Worm (Caenorhabditis elegans) whole organism, young adult: Measurements from ENCODE around the gene algn-13.

ENCODE experiments used
- D2030.7 ChIP-seq: fragments of 200-800 bp; sonication (Bioruptor generic); IDR thresholded peaks from 2 replicates; pipeline ENCODE4 v1.3.6; 2022; ENCODE audit warnings: missing genetic modification reagents, missing genetic modification characterization, missing compliant biosample characterization
- F37B4.10 ChIP-seq: fragments of 200-800 bp; sonication (Bioruptor generic); IDR thresholded peaks from 2 replicates; pipeline ENCODE4 v1.3.6; 2022; ENCODE audit warnings: missing genetic modification characterization, missing compliant biosample characterization
- F39B2.1 ChIP-seq: fragments of 200-800 bp; sonication (Bioruptor generic); IDR thresholded peaks from 2 replicates; pipeline ENCODE4 v1.3.6; 2022; ENCODE audit warnings: missing genetic modification reagents, missing genetic modification characterization, missing compliant biosample characterization
- F52B5.7 ChIP-seq: sonication (generic microtip); optimal IDR thresholded peaks from 2 replicates; lab custom pipeline; 2016; ENCODE audit warnings: mild to moderate bottlenecking, missing genetic modification characterization, missing compliant biosample characterization
- T26A5.8 ChIP-seq: sonication (generic microtip); optimal IDR thresholded peaks from 2 replicates; lab custom pipeline; 2016; ENCODE audit warnings: missing genetic modification characterization, missing compliant biosample characterization
- Y53G8AR.9 ChIP-seq: fragments of 200-800 bp; sonication (Bioruptor generic); conservative IDR thresholded peaks from 2 replicates; pipeline ENCODE4 v1.3.6; 2022; ENCODE audit warnings: missing genetic modification reagents, missing genetic modification characterization, missing compliant biosample characterization
- Y56A3A.18 ChIP-seq: fragments of 200-800 bp; sonication (Bioruptor generic); IDR thresholded peaks from 2 replicates; pipeline ENCODE4 v1.3.6; 2022; ENCODE audit warnings: missing genetic modification reagents, missing genetic modification characterization, missing compliant biosample characterization
- Y79H2A.3 ChIP-seq: fragments of 200-800 bp; sonication (Bioruptor generic); conservative IDR thresholded peaks from 2 replicates; pipeline ENCODE4 v1.3.6; 2022; ENCODE audit warnings: missing genetic modification reagents, missing genetic modification characterization, missing compliant biosample characterization
- akir-1 ChIP-seq: fragments of 200-800 bp; sonication (Bioruptor generic); optimal IDR thresholded peaks from 2 replicates; lab custom pipeline; 2018; ENCODE audit warnings: mild to moderate bottlenecking, missing genetic modification characterization, moderate library complexity, missing compliant biosample characterization
- aptf-2 ChIP-seq: fragments of 200-800 bp; sonication (Bioruptor generic); conservative IDR thresholded peaks from 2 replicates; pipeline ENCODE4 v1.3.6; 2022; ENCODE audit warnings: missing genetic modification reagents, missing genetic modification characterization, missing compliant biosample characterization
- aptf-3 ChIP-seq: fragments of 200-800 bp; sonication (Bioruptor generic); IDR thresholded peaks from 2 replicates; pipeline ENCODE4 v1.3.6; 2022; ENCODE audit warnings: missing genetic modification characterization, missing compliant biosample characterization
- atf-7 ChIP-seq: sonication (generic microtip); optimal IDR thresholded peaks from 2 replicates; lab custom pipeline; 2017; ENCODE audit warnings: mild to moderate bottlenecking, missing genetic modification characterization, missing compliant biosample characterization
- bed-1 ChIP-seq: fragments of 200-800 bp; sonication (Bioruptor generic); IDR thresholded peaks from 2 replicates; pipeline ENCODE4 v1.3.6; 2022; ENCODE audit warnings: missing genetic modification reagents, missing genetic modification characterization, missing compliant biosample characterization
- bed-2 ChIP-seq: fragments of 200-800 bp; sonication (Bioruptor generic); IDR thresholded peaks from 2 replicates; pipeline ENCODE4 v1.3.6; 2022; ENCODE audit warnings: missing genetic modification reagents, missing genetic modification characterization, missing compliant biosample characterization
- cebp-1 ChIP-seq, 2 experiments: fragments of 200-800 bp in 1 of 2; sonication (Bioruptor generic) in 1 of 2; sonication (generic microtip) in 1 of 2; IDR thresholded peaks in 1 of 2; optimal IDR thresholded peaks in 1 of 2; 2 replicates each; pipeline versions ENCODE4 v1.3.6 to Lab custom; 2017 to 2022; ENCODE audit warnings: missing compliant biosample characterization in 2 of 2, missing genetic modification characterization in 2 of 2, mild to moderate bottlenecking in 1 of 2, missing genetic modification reagents in 1 of 2, moderate library complexity in 1 of 2
- cebp-2 ChIP-seq: fragments of 200-800 bp; sonication (Bioruptor generic); IDR thresholded peaks from 2 replicates; pipeline ENCODE4 v1.3.6; 2022; ENCODE audit warnings: missing genetic modification characterization, missing compliant biosample characterization
- ceh-100 ChIP-seq: fragments of 200-800 bp; sonication (Bioruptor generic); IDR thresholded peaks from 2 replicates; pipeline ENCODE4 v1.3.6; 2022; ENCODE audit warnings: missing genetic modification reagents, missing genetic modification characterization, missing compliant biosample characterization
- ceh-40 ChIP-seq: fragments of 200-800 bp; sonication (Bioruptor generic); IDR thresholded peaks from 2 replicates; pipeline ENCODE4 v1.3.6; 2022; ENCODE audit warnings: missing genetic modification characterization, missing compliant biosample characterization
- efl-1 ChIP-seq: fragments of 150-350 bp; optimal IDR thresholded peaks from 2 replicates; lab custom pipeline; 2014; ENCODE audit warnings: missing biosample characterization, missing genetic modification reagents, missing genetic modification characterization
- egrh-3 ChIP-seq: fragments of 200-800 bp; sonication (Bioruptor generic); IDR thresholded peaks from 2 replicates; pipeline ENCODE4 v1.3.6; 2022; ENCODE audit warnings: missing genetic modification reagents, missing genetic modification characterization, missing compliant biosample characterization
- gei-17 ChIP-seq: fragments of 200-800 bp; sonication (Bioruptor generic); optimal IDR thresholded peaks from 2 replicates; lab custom pipeline; 2018; ENCODE audit warnings: mild to moderate bottlenecking, missing genetic modification characterization, missing compliant biosample characterization
- him-1 ChIP-seq: sonication (generic microtip); optimal IDR thresholded peaks from 2 replicates; lab custom pipeline; 2016; ENCODE audit warnings: missing genotype, missing genetic modification reagents, missing genetic modification characterization, missing compliant biosample characterization
- hlh-26 ChIP-seq: fragments of 200-800 bp; sonication (Bioruptor generic); conservative IDR thresholded peaks from 2 replicates; pipeline ENCODE4 v1.3.6; 2022; ENCODE audit warnings: missing genetic modification reagents, missing genetic modification characterization, missing compliant biosample characterization
- hrde-1 ChIP-seq: sonication (generic microtip); optimal IDR thresholded peaks from 2 replicates; lab custom pipeline; 2016; ENCODE audit warnings: missing genetic modification characterization, mild to moderate bottlenecking, missing compliant biosample characterization, moderate library complexity, missing genotype, missing genetic modification reagents, borderline replicate concordance
- lag-1 ChIP-seq: fragments of 200-800 bp; sonication (Bioruptor generic); IDR thresholded peaks from 2 replicates; pipeline ENCODE4 v1.3.6; 2022; ENCODE audit warnings: missing genetic modification reagents, missing genetic modification characterization, missing compliant biosample characterization
- madf-10 ChIP-seq: sonication (generic microtip); optimal IDR thresholded peaks from 2 replicates; lab custom pipeline; 2016; ENCODE audit warnings: mild to moderate bottlenecking, missing genetic modification characterization, missing compliant biosample characterization
- madf-6 ChIP-seq: fragments of 200-800 bp; sonication (Bioruptor generic); IDR thresholded peaks from 2 replicates; pipeline ENCODE4 v1.3.6; 2022; ENCODE audit warnings: missing genetic modification reagents, missing genetic modification characterization, missing compliant biosample characterization
- madf-8 ChIP-seq: fragments of 200-800 bp; sonication (Bioruptor generic); conservative IDR thresholded peaks from 2 replicates; pipeline ENCODE4 v1.3.6; 2022; ENCODE audit warnings: missing genetic modification reagents, missing genetic modification characterization, missing compliant biosample characterization
- mes-4 ChIP-seq: sonication (generic microtip); optimal IDR thresholded peaks from 2 replicates; lab custom pipeline; 2016; ENCODE audit warnings: missing genotype, missing genetic modification characterization, missing compliant biosample characterization
- nhr-120 ChIP-seq: fragments of 200-800 bp; sonication (Bioruptor generic); IDR thresholded peaks from 2 replicates; pipeline ENCODE4 v1.3.6; 2022; ENCODE audit warnings: missing genetic modification characterization, missing compliant biosample characterization
- nhr-179 ChIP-seq: sonication (generic microtip); optimal IDR thresholded peaks from 2 replicates; lab custom pipeline; 2016; ENCODE audit warnings: mild to moderate bottlenecking, missing genetic modification characterization, missing compliant biosample characterization
- nhr-27 ChIP-seq: fragments of 200-800 bp; sonication (Bioruptor generic); optimal IDR thresholded peaks from 2 replicates; lab custom pipeline; 2018; ENCODE audit warnings: mild to moderate bottlenecking, missing genetic modification characterization, moderate library complexity, missing compliant biosample characterization
- nhr-80 ChIP-seq: sonication (generic microtip); optimal IDR thresholded peaks from 2 replicates; lab custom pipeline; 2016; ENCODE audit warnings: missing genetic modification characterization, missing compliant biosample characterization
- repo-1 ChIP-seq: sonication (generic microtip); optimal IDR thresholded peaks from 2 replicates; lab custom pipeline; 2017; ENCODE audit warnings: mild to moderate bottlenecking, missing genetic modification characterization, missing compliant biosample characterization
- sea-2 ChIP-seq: fragments of 200-800 bp; sonication (Bioruptor generic); IDR thresholded peaks from 2 replicates; pipeline ENCODE4 v1.3.6; 2022; ENCODE audit warnings: missing genetic modification characterization, missing compliant biosample characterization
- snpc-4 ChIP-seq, 5 experiments: fragments of 150-350 bp in 1 of 5; sonication (generic microtip) in 4 of 5; optimal IDR thresholded peaks; 2 replicates each; lab custom pipeline; 2014 to 2018; ENCODE audit warnings: missing genetic modification characterization in 5 of 5, missing biosample characterization in 3 of 5, antibody characterized with exemption in 2 of 5, mild to moderate bottlenecking in 2 of 5, missing compliant biosample characterization in 2 of 5, missing genotype in 2 of 5, moderate library complexity in 2 of 5, missing genetic modification reagents in 1 of 5
- tbp1 ChIP-seq: fragments of 200-800 bp; sonication (Bioruptor generic); optimal IDR thresholded peaks from 2 replicates; lab custom pipeline; 2018; ENCODE audit warnings: mild to moderate bottlenecking, missing genetic modification characterization, missing compliant biosample characterization
- tbx-9 ChIP-seq: sonication (generic microtip); optimal IDR thresholded peaks from 2 replicates; lab custom pipeline; 2016; ENCODE audit warnings: borderline replicate concordance, missing genetic modification characterization, inconsistent platforms, missing compliant biosample characterization
- zim-3 ChIP-seq: sonication (generic microtip); optimal IDR thresholded peaks from 2 replicates; lab custom pipeline; 2017; ENCODE audit warnings: mild to moderate bottlenecking, missing genetic modification characterization, moderate library complexity, missing compliant biosample characterization
- ztf-25 ChIP-seq: fragments of 200-800 bp; sonication (Bioruptor generic); IDR thresholded peaks from 2 replicates; pipeline ENCODE4 v1.3.6; 2022; ENCODE audit warnings: missing genetic modification reagents, missing genetic modification characterization, missing compliant biosample characterization
- ztf-28 ChIP-seq: fragments of 200-800 bp; sonication (Bioruptor generic); IDR thresholded peaks from 2 replicates; pipeline ENCODE4 v1.3.6; 2022; ENCODE audit warnings: missing genetic modification reagents, missing genetic modification characterization, missing compliant biosample characterization
- ztf-3 ChIP-seq: fragments of 200-800 bp; sonication (Bioruptor generic); optimal IDR thresholded peaks from 2 replicates; lab custom pipeline; 2018; ENCODE audit warnings: mild to moderate bottlenecking, missing genetic modification characterization, missing compliant biosample characterization

The algn-13 gene

ce11 chrV:13923851-13924250 lies 37.9 kb downstream of the algn-13 start, which contains the start of gene srxa-11:
srxa-11 (plus strand) TSS chrV:13924151.
- TF ChIP-seq F39B2.1 (GFP tag; lab: Robert Waterston, UW) (no peak), akir-1 (GFP tag; lab: Kevin White, UChicago) (no peak), nhr-27 (tag; lab: Kevin White, UChicago) (no peak), cebp-2 (GFP tag; lab: Robert Waterston, UW) (no peak), gei-17 (no peak), Y56A3A.18 (GFP tag; lab: Robert Waterston, UW) (no peak), ceh-100 (no peak), repo-1 (tag; lab: Kevin White, UChicago) (no peak), nhr-179 (tag; lab: Kevin White, UChicago) (no peak), F37B4.10 (GFP tag; lab: Robert Waterston, UW) (no peak), aptf-2 (no peak), Y79H2A.3 (no peak), ceh-40 (GFP tag; lab: Robert Waterston, UW) (no peak), ztf-25 (no peak)

DNA sequence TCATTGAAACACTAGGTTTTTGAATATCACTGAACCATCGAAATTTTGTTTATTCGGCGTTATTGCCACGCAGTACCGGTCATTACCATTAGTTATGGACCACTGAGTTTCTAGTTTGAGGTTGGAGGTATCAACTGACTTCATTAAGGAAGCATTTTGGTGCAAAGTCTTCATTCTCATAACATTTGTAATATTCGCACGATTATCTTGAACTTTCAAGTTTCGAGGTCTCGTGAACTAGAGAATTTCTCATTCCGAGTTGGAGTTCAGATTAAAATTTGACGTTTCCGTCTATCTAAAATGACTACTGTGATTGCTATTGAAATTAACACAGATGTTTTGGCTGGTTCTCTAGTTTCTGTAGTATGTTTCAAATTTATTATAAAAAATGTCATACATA lies 41.0 kb downstream of the algn-13 start, which contains the start of gene srx-42:
TSS of gene srx-42 (plus strand) at position 301 of the 400 bp plus-strand sequence.
- TF ChIP-seq D2030.7, result no peak
- TF ChIP-seq ztf-3 (GFP tag; lab: Kevin White, UChicago), result no peak
- TF ChIP-seq mes-4 (tag; lab: Kevin White, UChicago), result no peak
- no peak for TF ChIP-seq egrh-3
- no peak for TF ChIP-seq sea-2 (GFP tag; lab: Robert Waterston, UW)
- no peak for TF ChIP-seq hrde-1 (tag; lab: Kevin White, UChicago)
- TF ChIP-seq bed-2 (GFP tag; lab: Robert Waterston, UW), result no peak
- no peak for TF ChIP-seq nhr-27 (tag; lab: Kevin White, UChicago)
- no peak for TF ChIP-seq zim-3 (tag; lab: Kevin White, UChicago)
- TF ChIP-seq tbp1 (GFP tag; lab: Kevin White, UChicago), result no peak
- no peak for TF ChIP-seq lag-1 (GFP tag; lab: Robert Waterston, UW)
- no peak for TF ChIP-seq tbx-9 (tag; lab: Kevin White, UChicago)
- no peak for TF ChIP-seq nhr-120
- no peak for TF ChIP-seq bed-1 (GFP tag; lab: Robert Waterston, UW)
- no peak for TF ChIP-seq aptf-3 (GFP tag; lab: Robert Waterston, UW)

ce11 chrV:13918341-13918740 lies 43.4 kb downstream of the algn-13 start, which contains the start of gene str-250:
str-250 (plus strand) TSS chrV:13918641.
- TF ChIP-seq cebp-1 (GFP tag; IDR thresholded peaks at IDR 0.05; lab: Robert Waterston, UW), result no peak
- TF ChIP-seq cebp-1 (tag; optimal IDR thresholded peaks at IDR 0.05; lab: Kevin White, UChicago), result no peak
- no peak for TF ChIP-seq efl-1 (GFP tag; lab: Kevin White, UChicago)
- TF ChIP-seq hrde-1 (tag; lab: Kevin White, UChicago), result no peak
- no peak for TF ChIP-seq bed-2 (GFP tag; lab: Robert Waterston, UW)

DNA sequence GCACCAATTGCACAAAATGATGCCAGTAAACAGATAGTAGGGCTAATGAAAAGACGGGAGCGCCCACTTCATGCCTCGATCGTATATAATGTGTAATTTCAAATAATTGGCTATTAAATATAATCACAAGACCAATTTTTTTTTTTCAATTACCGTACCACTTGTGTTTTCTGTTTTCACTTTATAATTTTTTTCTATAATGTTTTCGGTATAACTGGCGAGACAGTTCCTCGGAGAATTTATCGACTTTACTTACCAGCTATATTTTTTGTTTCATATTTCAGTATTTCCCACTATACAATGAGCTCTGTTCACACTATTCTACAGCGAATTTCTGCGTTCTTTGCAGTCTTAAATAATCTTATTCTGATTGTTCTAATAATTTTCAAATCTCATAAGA lies 45.6 kb downstream of the algn-13 start, which contains the start of gene str-252:
TSS of gene str-252 (plus strand) at position 301 of the 400 bp plus-strand sequence.
- TF ChIP-seq T26A5.8 (tag; lab: Kevin White, UChicago), result no peak
- TF ChIP-seq madf-10, result no peak
- TF ChIP-seq mes-4 (tag; lab: Kevin White, UChicago), result no peak
- TF ChIP-seq ztf-28 (GFP tag; lab: Robert Waterston, UW), result no peak
- TF ChIP-seq tbx-9 (tag; lab: Kevin White, UChicago), result no peak
- TF ChIP-seq snpc-4 (GFP tag; optimal IDR thresholded peaks at IDR 0.05; lab: Kevin White, UChicago), result no peak
- TF ChIP-seq snpc-4 (tag; optimal IDR thresholded peaks at IDR 0.05; lab: Kevin White, UChicago), result no peak
- no peak for TF ChIP-seq nhr-80 (tag; lab: Kevin White, UChicago)
- no peak for TF ChIP-seq F52B5.7
- TF ChIP-seq atf-7 (tag; lab: Kevin White, UChicago), result no peak
- TF ChIP-seq madf-8, result no peak
- TF ChIP-seq madf-6, result no peak
- TF ChIP-seq Y53G8AR.9, result no peak
- no peak for TF ChIP-seq him-1 (tag; lab: Kevin White, UChicago)
- no peak for TF ChIP-seq hlh-26 (GFP tag; lab: Robert Waterston, UW)
- TF ChIP-seq, all 124 proteins: peak for 0
